Worm (Caenorhabditis elegans) whole organism, late embryonic: Measurements from ENCODE around the gene mrg-1.
A peak's percentile ranks its signal among the peaks of the same experiment; 100 is the strongest.

Experiments used
- C08G9.2 ChIP-seq: sonication (generic microtip); optimal IDR thresholded peaks from 2 replicates; lab custom pipeline; 2016; ENCODE audit warnings: mild to moderate bottlenecking, missing genetic modification characterization, moderate library complexity, missing compliant biosample characterization
- F13H6.1 ChIP-seq: sonication (generic microtip); optimal IDR thresholded peaks from 2 replicates; lab custom pipeline; 2016; ENCODE audit warnings: missing genetic modification characterization, missing compliant biosample characterization
- K02D7.2 ChIP-seq: sonication (generic microtip); optimal IDR thresholded peaks from 2 replicates; lab custom pipeline; 2017; ENCODE audit warnings: mild to moderate bottlenecking, missing genetic modification characterization, missing compliant biosample characterization
- K09A11.1 ChIP-seq: sonication (generic microtip); optimal IDR thresholded peaks from 2 replicates; lab custom pipeline; 2017; ENCODE audit warnings: antibody characterized with exemption, mild to moderate bottlenecking, missing genetic modification characterization, missing compliant biosample characterization; ENCODE audit not compliant: insufficient read depth
- T23F11.4 ChIP-seq: fragments of 200-800 bp; sonication (Bioruptor generic); optimal IDR thresholded peaks from 2 replicates; lab custom pipeline; 2018; ENCODE audit warnings: mild to moderate bottlenecking, missing genetic modification characterization, missing compliant biosample characterization
- Y22D7AL.16 ChIP-seq: sonication (generic microtip); optimal IDR thresholded peaks from 2 replicates; lab custom pipeline; 2016; ENCODE audit warnings: missing genetic modification characterization, missing compliant biosample characterization
- ama-1 ChIP-seq: fragments of 150-350 bp; optimal IDR thresholded peaks from 2 replicates; lab custom pipeline; 2014
- ceh-14 ChIP-seq: sonication (generic microtip); optimal IDR thresholded peaks from 2 replicates; lab custom pipeline; 2016; ENCODE audit warnings: missing genotype, missing genetic modification characterization, missing compliant biosample characterization
- ceh-18 ChIP-seq: sonication (generic microtip); optimal IDR thresholded peaks from 2 replicates; lab custom pipeline; 2016; ENCODE audit warnings: missing genetic modification characterization, missing compliant biosample characterization
- ceh-19 ChIP-seq: fragments of 200-800 bp; sonication (Bioruptor generic); optimal IDR thresholded peaks from 2 replicates; lab custom pipeline; 2018; ENCODE audit warnings: mild to moderate bottlenecking, missing genetic modification characterization, missing compliant biosample characterization
- ceh-22 ChIP-seq: sonication (generic microtip); optimal IDR thresholded peaks from 2 replicates; lab custom pipeline; 2017; ENCODE audit warnings: missing biosample characterization, missing genetic modification characterization
- ceh-24 ChIP-seq: sonication (generic microtip); optimal IDR thresholded peaks from 2 replicates; lab custom pipeline; 2016; ENCODE audit warnings: mild to moderate bottlenecking, missing genetic modification characterization, missing compliant biosample characterization
- ceh-31 ChIP-seq: sonication (generic microtip); optimal IDR thresholded peaks from 2 replicates; lab custom pipeline; 2016; ENCODE audit warnings: missing genetic modification characterization, missing compliant biosample characterization
- ceh-34 ChIP-seq: sonication (generic microtip); optimal IDR thresholded peaks from 2 replicates; lab custom pipeline; 2016; ENCODE audit warnings: mild to moderate bottlenecking, missing genetic modification characterization, missing compliant biosample characterization
- ceh-45 ChIP-seq: fragments of 200-800 bp; sonication (Bioruptor generic); IDR thresholded peaks from 2 replicates; pipeline ENCODE4 v1.3.6; 2022; ENCODE audit warnings: missing genetic modification reagents, missing genetic modification characterization, missing compliant biosample characterization
- ceh-48 ChIP-seq: sonication (generic microtip); optimal IDR thresholded peaks from 2 replicates; lab custom pipeline; 2016; ENCODE audit warnings: missing genetic modification characterization, inconsistent platforms, missing compliant biosample characterization
- ceh-6 ChIP-seq: fragments of 200-800 bp; sonication (Bioruptor generic); optimal IDR thresholded peaks from 2 replicates; lab custom pipeline; 2018; ENCODE audit warnings: mild to moderate bottlenecking, missing genetic modification characterization, missing compliant biosample characterization
- dmd-4 ChIP-seq: sonication (generic microtip); optimal IDR thresholded peaks from 2 replicates; lab custom pipeline; 2016; ENCODE audit warnings: borderline replicate concordance, missing genetic modification characterization, missing compliant biosample characterization
- dve-1 ChIP-seq: sonication (generic microtip); optimal IDR thresholded peaks from 2 replicates; lab custom pipeline; 2017; ENCODE audit warnings: antibody characterized with exemption, mild to moderate bottlenecking, missing genetic modification characterization, missing compliant biosample characterization
- elt-2 ChIP-seq: sonication (generic microtip); optimal IDR thresholded peaks from 2 replicates; lab custom pipeline; 2016; ENCODE audit warnings: missing genetic modification reagents, missing genetic modification characterization, missing compliant biosample characterization
- elt-4 ChIP-seq: sonication (generic microtip); optimal IDR thresholded peaks from 2 replicates; lab custom pipeline; 2016; ENCODE audit warnings: missing genetic modification characterization, missing compliant biosample characterization
- ets-4 ChIP-seq: sonication (generic microtip); optimal IDR thresholded peaks from 2 replicates; lab custom pipeline; 2016; ENCODE audit warnings: missing genetic modification characterization, missing compliant biosample characterization
- eyg-1 ChIP-seq: sonication (generic microtip); optimal IDR thresholded peaks from 2 replicates; lab custom pipeline; 2016; ENCODE audit warnings: missing genotype, missing genetic modification characterization, missing compliant biosample characterization
- fax-1 ChIP-seq: sonication (generic microtip); optimal IDR thresholded peaks from 2 replicates; lab custom pipeline; 2016; ENCODE audit warnings: missing genotype, missing genetic modification characterization, missing compliant biosample characterization
- fkh-10 ChIP-seq: fragments of 150-350 bp; optimal IDR thresholded peaks from 2 replicates; lab custom pipeline; 2014; ENCODE audit warnings: missing biosample characterization, missing genetic modification reagents, missing genetic modification characterization
- gmeb-2 ChIP-seq: sonication (generic microtip); optimal IDR thresholded peaks from 2 replicates; lab custom pipeline; 2016; ENCODE audit warnings: missing genetic modification characterization, inconsistent platforms, missing compliant biosample characterization
- hlh-13 ChIP-seq: fragments of 200-800 bp; sonication (Bioruptor generic); optimal IDR thresholded peaks from 2 replicates; lab custom pipeline; 2018; ENCODE audit warnings: mild to moderate bottlenecking, missing genetic modification characterization, missing compliant biosample characterization
- hlh-15 ChIP-seq: sonication (generic microtip); optimal IDR thresholded peaks from 2 replicates; lab custom pipeline; 2016; ENCODE audit warnings: missing genetic modification characterization, missing compliant biosample characterization
- hlh-30 ChIP-seq: sonication (generic microtip); optimal IDR thresholded peaks from 2 replicates; lab custom pipeline; 2017; ENCODE audit warnings: antibody characterized with exemption, missing genetic modification characterization, missing compliant biosample characterization; ENCODE audit not compliant: insufficient read depth
- hlh-6 ChIP-seq: sonication (generic microtip); optimal IDR thresholded peaks from 2 replicates; lab custom pipeline; 2016; ENCODE audit warnings: missing genotype, missing genetic modification characterization, missing compliant biosample characterization
- hlh-8 ChIP-seq: sonication (generic microtip); optimal IDR thresholded peaks from 2 replicates; lab custom pipeline; 2016; ENCODE audit warnings: missing genotype, missing genetic modification characterization, missing compliant biosample characterization
- lim-6 ChIP-seq: sonication (generic microtip); optimal IDR thresholded peaks from 2 replicates; lab custom pipeline; 2016; ENCODE audit warnings: missing genetic modification characterization, missing compliant biosample characterization
- lin-11 ChIP-seq: fragments of 200-800 bp; sonication (Bioruptor generic); optimal IDR thresholded peaks from 2 replicates; lab custom pipeline; 2018; ENCODE audit warnings: mild to moderate bottlenecking, missing genetic modification characterization, missing compliant biosample characterization
- mec-3 ChIP-seq: sonication (generic microtip); optimal IDR thresholded peaks from 2 replicates; lab custom pipeline; 2016; ENCODE audit warnings: borderline replicate concordance, missing genetic modification characterization, missing compliant biosample characterization
- nfya-1 ChIP-seq: sonication (generic microtip); optimal IDR thresholded peaks from 2 replicates; lab custom pipeline; 2017; ENCODE audit warnings: missing genetic modification characterization, mild to moderate bottlenecking, missing compliant biosample characterization, antibody characterized with exemption, moderate library complexity
- nhr-11 ChIP-seq: fragments of 150-350 bp; optimal IDR thresholded peaks from 2 replicates; lab custom pipeline; 2014; ENCODE audit warnings: missing biosample characterization, missing genetic modification characterization
- nhr-232 ChIP-seq: sonication (generic microtip); optimal IDR thresholded peaks from 2 replicates; lab custom pipeline; 2016; ENCODE audit warnings: missing genetic modification characterization, missing compliant biosample characterization
- odd-2 ChIP-seq: sonication (generic microtip); optimal IDR thresholded peaks from 2 replicates; lab custom pipeline; 2017; ENCODE audit warnings: antibody characterized with exemption, mild to moderate bottlenecking, missing genetic modification characterization, missing compliant biosample characterization
- pag-3 ChIP-seq: sonication (generic microtip); optimal IDR thresholded peaks from 2 replicates; lab custom pipeline; 2016; ENCODE audit warnings: missing compliant biosample characterization, missing genetic modification characterization, borderline replicate concordance
- pat-9 ChIP-seq: fragments of 200-800 bp; sonication (Bioruptor generic); optimal IDR thresholded peaks from 2 replicates; lab custom pipeline; 2018; ENCODE audit warnings: mild to moderate bottlenecking, missing genetic modification characterization, moderate library complexity, missing compliant biosample characterization
- pha-2 ChIP-seq: sonication (generic microtip); optimal IDR thresholded peaks from 2 replicates; lab custom pipeline; 2017; ENCODE audit warnings: mild to moderate bottlenecking, missing genetic modification characterization, missing compliant biosample characterization
- pha-4 ChIP-seq: fragments of 150-350 bp; optimal IDR thresholded peaks from 2 replicates; lab custom pipeline; 2018; ENCODE audit warnings: missing biosample characterization, missing genetic modification reagents, missing genetic modification characterization
- ref-2 ChIP-seq: sonication (generic microtip); optimal IDR thresholded peaks from 2 replicates; lab custom pipeline; 2016; ENCODE audit warnings: missing genetic modification characterization, missing compliant biosample characterization
- rnt-1 ChIP-seq: sonication (generic microtip); optimal IDR thresholded peaks from 2 replicates; lab custom pipeline; 2016; ENCODE audit warnings: missing genetic modification characterization, missing compliant biosample characterization
- syd-9 ChIP-seq: sonication (generic microtip); optimal IDR thresholded peaks from 2 replicates; lab custom pipeline; 2016; ENCODE audit warnings: mild to moderate bottlenecking, missing genetic modification characterization, moderate library complexity, missing compliant biosample characterization
- tbx-7 ChIP-seq: sonication (generic microtip); optimal IDR thresholded peaks from 2 replicates; lab custom pipeline; 2016; ENCODE audit warnings: missing genotype, missing genetic modification characterization, missing compliant biosample characterization
- unc-3 ChIP-seq, 2 experiments: fragments of 200-800 bp in 1 of 2; sonication (Bioruptor generic) in 1 of 2; sonication (generic microtip) in 1 of 2; conservative IDR thresholded peaks in 1 of 2; optimal IDR thresholded peaks in 1 of 2; 2 replicates each; pipeline versions ENCODE4 v1.3.6 to Lab custom; 2016 to 2022; ENCODE audit warnings: missing compliant biosample characterization in 2 of 2, missing genetic modification characterization in 2 of 2, missing genetic modification reagents in 1 of 2
- unc-42 ChIP-seq: sonication (generic microtip); optimal IDR thresholded peaks from 2 replicates; lab custom pipeline; 2016; ENCODE audit warnings: missing genotype, missing genetic modification characterization, missing compliant biosample characterization
- unc-55 ChIP-seq: sonication (generic microtip); optimal IDR thresholded peaks from 2 replicates; lab custom pipeline; 2017; ENCODE audit warnings: missing biosample characterization, missing genetic modification reagents, missing genetic modification characterization
- unc-86 ChIP-seq: sonication (generic microtip); optimal IDR thresholded peaks from 2 replicates; lab custom pipeline; 2016; ENCODE audit warnings: missing genetic modification characterization, missing compliant biosample characterization
- zip-5 ChIP-seq: sonication (generic microtip); optimal IDR thresholded peaks from 2 replicates; lab custom pipeline; 2016; ENCODE audit warnings: missing genetic modification characterization, missing compliant biosample characterization
- ztf-16 ChIP-seq: sonication (generic microtip); optimal IDR thresholded peaks from 2 replicates; lab custom pipeline; 2017; ENCODE audit warnings: missing genetic modification characterization, missing compliant biosample characterization

Gene mrg-1

DNA sequence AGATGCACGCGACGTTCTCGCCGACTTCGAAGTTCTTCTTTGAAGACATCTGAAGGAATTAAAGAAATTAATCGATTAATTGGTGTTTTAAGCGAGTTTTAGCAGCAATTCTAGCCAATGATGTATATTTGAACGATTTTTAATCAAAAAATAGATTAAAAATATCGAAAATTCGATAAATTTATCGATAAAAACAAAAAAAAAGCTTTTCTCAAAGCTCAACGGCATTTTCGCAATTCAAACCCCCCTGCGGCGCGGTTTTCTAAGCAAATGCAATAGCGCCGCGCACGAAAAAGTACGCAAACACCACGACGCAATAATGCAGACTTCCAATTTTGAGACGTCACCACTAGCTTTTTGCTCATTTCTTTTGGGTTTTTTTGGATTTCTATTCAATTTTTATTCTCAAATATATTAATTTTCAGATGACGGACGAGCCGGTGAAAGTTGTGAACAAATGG, at the start of gene mrg-1, which contains the start of gene spcs-2:
Gene mrg-1, minus strand, starts transcription at position 51 of the 461 bp plus-strand sequence.
Gene spcs-2, plus strand, starts transcription at position 426 of the 461 bp plus-strand sequence.
- TF ChIP-seq ets-4 (tag; lab: Kevin White, UChicago), result peak; percentile 44
- TF ChIP-seq Y22D7AL.16 (tag; lab: Kevin White, UChicago), result peak; percentile 25
- TF ChIP-seq ceh-6, result no peak
- peak; percentile 80 for TF ChIP-seq ref-2 (tag; lab: Kevin White, UChicago)
- peak; percentile 47; the same call in 1 of the 2 replicates for TF ChIP-seq unc-3 (GFP tag; conservative IDR thresholded peaks at IDR 0.05; lab: Robert Waterston, UW)
- TF ChIP-seq unc-3 (tag; optimal IDR thresholded peaks at IDR 0.05; lab: Kevin White, UChicago), result peak; percentile 68
- no peak for TF ChIP-seq hlh-30
- peak; percentile 88 for TF ChIP-seq nfya-1 (tag; lab: Kevin White, UChicago)
- peak; percentile 57; the same call in 1 of the 2 replicates for TF ChIP-seq ceh-45
- TF ChIP-seq hlh-8 (tag; lab: Kevin White, UChicago), result peak; percentile 21
- TF ChIP-seq F13H6.1 (tag; lab: Kevin White, UChicago), result peak; percentile 81
- TF ChIP-seq fax-1 (tag; lab: Kevin White, UChicago), result peak; percentile 80
- peak; percentile 34 for TF ChIP-seq tbx-7
- TF ChIP-seq unc-42 (tag; lab: Kevin White, UChicago), result peak; percentile 58
- TF ChIP-seq ceh-22 (tag; lab: Kevin White, UChicago), result no peak
- no peak for TF ChIP-seq hlh-13
- TF ChIP-seq ceh-18, result peak; percentile 66
- peak; percentile 60 for TF ChIP-seq zip-5 (tag; lab: Kevin White, UChicago)
- TF ChIP-seq pat-9 (tag; lab: Kevin White, UChicago), result peak; percentile 69
- TF ChIP-seq odd-2 (tag; lab: Kevin White, UChicago), result peak; percentile 48
- TF ChIP-seq dmd-4 (tag; lab: Kevin White, UChicago), result no peak
- TF ChIP-seq T23F11.4, result peak; percentile 8
- peak; percentile 84 for TF ChIP-seq K02D7.2 (tag; lab: Kevin White, UChicago)
- peak; percentile 62 for TF ChIP-seq gmeb-2 (tag; lab: Kevin White, UChicago)
- no peak for TF ChIP-seq hlh-15 (tag; lab: Kevin White, UChicago)
- TF ChIP-seq rnt-1, result peak; percentile 81
- TF ChIP-seq nhr-232 (tag; lab: Kevin White, UChicago), result no peak
- peak; percentile 92 for TF ChIP-seq ceh-31 (tag; lab: Kevin White, UChicago)
- peak; percentile 43 for TF ChIP-seq C08G9.2 (tag; lab: Kevin White, UChicago)
- peak; percentile 78 for TF ChIP-seq ztf-16 (tag; lab: Kevin White, UChicago)
- peak; percentile 86 for TF ChIP-seq unc-86 (tag; lab: Kevin White, UChicago)
- peak; percentile 55 for TF ChIP-seq eyg-1 (tag; lab: Kevin White, UChicago)
- peak; percentile 43 for TF ChIP-seq dve-1 (tag; lab: Kevin White, UChicago)
- TF ChIP-seq ama-1 (lab: Kevin White, UChicago), result no peak
- peak; percentile 10 for TF ChIP-seq lim-6
- TF ChIP-seq ceh-34 (tag; lab: Kevin White, UChicago), result peak; percentile 88
- no peak for TF ChIP-seq pha-4 (tag; lab: Kevin White, UChicago)
- TF ChIP-seq elt-4, result no peak
- peak; percentile 91 for TF ChIP-seq K09A11.1 (tag; lab: Kevin White, UChicago)
- TF ChIP-seq nhr-11 (tag; lab: Kevin White, UChicago), result no peak
- no peak for TF ChIP-seq fkh-10 (GFP tag; lab: Kevin White, UChicago)
- peak; percentile 50 for TF ChIP-seq ceh-48 (tag; lab: Kevin White, UChicago)
- TF ChIP-seq lin-11, result peak; percentile 38
- peak; percentile 80 for TF ChIP-seq elt-2 (tag; lab: Kevin White, UChicago)
- no peak for TF ChIP-seq unc-55 (GFP tag; lab: Kevin White, UChicago)
- no peak for TF ChIP-seq mec-3 (tag; lab: Kevin White, UChicago)
- TF ChIP-seq pha-2, result peak; percentile 47
- peak; percentile 47 for TF ChIP-seq syd-9 (tag; lab: Kevin White, UChicago)
- TF ChIP-seq ceh-19 (GFP tag; lab: Kevin White, UChicago), result peak; percentile 81
- no peak for TF ChIP-seq hlh-6 (tag; lab: Kevin White, UChicago)
- TF ChIP-seq pag-3 (tag; lab: Kevin White, UChicago), result no peak
- TF ChIP-seq ceh-24 (tag; lab: Kevin White, UChicago), result no peak
- peak; percentile 88 for TF ChIP-seq ceh-14 (tag; lab: Kevin White, UChicago)
